Worm (Caenorhabditis elegans): ENCODE measurements around the gene gpx-6.

Gene gpx-6

DNA sequence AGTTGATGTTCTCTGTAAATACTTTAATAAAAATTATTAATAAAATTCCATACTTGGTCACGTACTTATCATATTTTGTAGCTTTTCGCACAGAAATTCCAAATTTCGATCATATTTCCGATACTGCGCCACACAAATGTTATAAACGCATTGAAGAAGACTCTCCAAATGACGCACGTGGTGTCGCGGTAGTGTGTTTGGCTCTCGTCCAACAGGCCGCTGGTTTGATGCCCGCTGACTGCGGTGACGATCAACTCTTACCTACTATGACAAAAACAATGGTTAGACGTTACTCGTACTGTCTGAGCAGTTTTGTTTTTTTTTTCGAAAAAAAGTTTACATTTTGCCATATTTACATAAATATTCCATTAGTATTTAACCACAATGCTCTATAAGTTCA, 30.9 kb downstream of the gpx-6 start (continued):
- TF ChIP-seq alr-1 (tag; optimal IDR thresholded peaks at IDR 0.05; ENCODE audit: borderline replicate concordance) = no peak
- no peak for TF ChIP-seq ceh-88 (GFP tag; IDR thresholded peaks at IDR 0.05)
- TF ChIP-seq dsc-1 (tag; optimal IDR thresholded peaks at IDR 0.05) = peak; percentile 68
- no peak for TF ChIP-seq pqm-1 (tag; optimal IDR thresholded peaks at IDR 0.05)
- TF ChIP-seq hlh-17 (GFP tag; optimal IDR thresholded peaks at IDR 0.05; ENCODE audit: borderline replicate concordance) = no peak
- TF ChIP-seq pag-3 (tag; optimal IDR thresholded peaks at IDR 0.05; ENCODE audit: borderline replicate concordance, insufficient read depth) = no peak
- TF ChIP-seq ceh-63 (GFP tag; optimal IDR thresholded peaks at IDR 0.05) = no peak
- no peak for TF ChIP-seq lin-15B (tag; optimal IDR thresholded peaks at IDR 0.05)
- TF ChIP-seq lin-13 (GFP tag; optimal IDR thresholded peaks at IDR 0.05) = peak; percentile 30
- TF ChIP-seq dpl-1 (GFP tag; optimal IDR thresholded peaks at IDR 0.05) = peak in 2 of 3 experiments; percentile 20 to 45
- TF ChIP-seq tbx-2 (tag; optimal IDR thresholded peaks at IDR 0.05) = peak; percentile 62
- peak; percentile 64 for TF ChIP-seq xbp-1 (tag; optimal IDR thresholded peaks at IDR 0.05)
- TF ChIP-seq lin-14 (GFP tag; optimal IDR thresholded peaks at IDR 0.05) = peak; percentile 60
- TF ChIP-seq fkh-8 (tag; optimal IDR thresholded peaks at IDR 0.05) = peak; percentile 65
- no peak for TF ChIP-seq nhr-28 (tag; optimal IDR thresholded peaks at IDR 0.05)
- no peak for TF ChIP-seq egl-27 (tag; optimal IDR thresholded peaks at IDR 0.05)
- TF ChIP-seq lir-3 (tag; optimal IDR thresholded peaks at IDR 0.05; ENCODE audit: poor library complexity) = peak; percentile 36
- TF ChIP-seq nhr-237 (tag; optimal IDR thresholded peaks at IDR 0.05) = no peak
- peak; percentile 80 for TF ChIP-seq mep-1 (tag; optimal IDR thresholded peaks at IDR 0.05)
- peak; percentile 38; the same call in 1 of the 2 replicates for TF ChIP-seq nhr-19 (GFP tag; conservative IDR thresholded peaks at IDR 0.05)
- no peak for TF ChIP-seq C04F5.9 (tag; optimal IDR thresholded peaks at IDR 0.05)
- peak; percentile 17 for TF ChIP-seq blmp-1 (tag; optimal IDR thresholded peaks at IDR 0.05)
- peak; percentile 74 for TF ChIP-seq swsn-7 (tag; optimal IDR thresholded peaks at IDR 0.05)
- no peak for TF ChIP-seq ztf-4 (tag; optimal IDR thresholded peaks at IDR 0.05)
- no peak for TF ChIP-seq nhr-76 (tag; optimal IDR thresholded peaks at IDR 0.05)
- no peak for TF ChIP-seq ets-5 (GFP tag; IDR thresholded peaks at IDR 0.05)
- TF ChIP-seq isw-1 (GFP tag; IDR thresholded peaks at IDR 0.05) = peak; percentile 21
- peak in 1 of 6 experiments; percentile 43 for TF ChIP-seq elt-3 (tag; optimal IDR thresholded peaks at IDR 0.05)
- peak; percentile 81 for TF ChIP-seq unc-130 (tag; optimal IDR thresholded peaks at IDR 0.05)
- TF ChIP-seq ceh-82 (tag; optimal IDR thresholded peaks at IDR 0.05) = peak; percentile 41 to 86 (median 61)
- TF ChIP-seq nhr-71 (tag; optimal IDR thresholded peaks at IDR 0.05) = peak; percentile 79
- TF ChIP-seq lsy-2 (tag; optimal IDR thresholded peaks at IDR 0.05) = peak; percentile 48 to 72
- TF ChIP-seq zag-1 (tag; optimal IDR thresholded peaks at IDR 0.05) = no peak
- no peak for TF ChIP-seq hlh-4 (tag; optimal IDR thresholded peaks at IDR 0.05)
- TF ChIP-seq sup-37 (GFP tag; optimal IDR thresholded peaks at IDR 0.05) = no peak
- TF ChIP-seq F16B12.6 (tag; optimal IDR thresholded peaks at IDR 0.05) = no peak
- no peak for TF ChIP-seq nhr-84 (tag; optimal IDR thresholded peaks at IDR 0.05)
- no peak for TF ChIP-seq mab-9 (GFP tag; IDR thresholded peaks at IDR 0.05)
- TF ChIP-seq pax-3 (tag; optimal IDR thresholded peaks at IDR 0.05) = no peak
- TF ChIP-seq vab-15 (tag; optimal IDR thresholded peaks at IDR 0.05) = no peak
- TF ChIP-seq lin-35 (GFP tag; optimal IDR thresholded peaks at IDR 0.05) = peak; percentile 66 to 80
- no peak for TF ChIP-seq fos-1 (tag; optimal IDR thresholded peaks at IDR 0.05)
- TF ChIP-seq hpl-2 (GFP tag; optimal IDR thresholded peaks at IDR 0.05) = no peak
- no peak for TF ChIP-seq C34B4.2 (tag; optimal IDR thresholded peaks at IDR 0.05)
- TF ChIP-seq nhr-85 (tag) = peak; percentile 69
- peak; percentile 68 for TF ChIP-seq nhr-20 (tag; optimal IDR thresholded peaks at IDR 0.05)
- no peak for TF ChIP-seq fkh-4 (tag; optimal IDR thresholded peaks at IDR 0.05; ENCODE audit: borderline replicate concordance)
- no peak for TF ChIP-seq grh-1 (GFP tag; IDR thresholded peaks at IDR 0.05)
- peak; percentile 22 for TF ChIP-seq sox-4 (tag; optimal IDR thresholded peaks at IDR 0.05)
- no peak for TF ChIP-seq ceh-8 (GFP tag; optimal IDR thresholded peaks at IDR 0.05)
- no peak for TF ChIP-seq mef-2 (tag; optimal IDR thresholded peaks at IDR 0.05)
- peak; percentile 30 for TF ChIP-seq unc-86 (tag; optimal IDR thresholded peaks at IDR 0.05)
